Worm (Caenorhabditis elegans): ENCODE data around the gene rsp-2.

Gene rsp-2

DNA sequence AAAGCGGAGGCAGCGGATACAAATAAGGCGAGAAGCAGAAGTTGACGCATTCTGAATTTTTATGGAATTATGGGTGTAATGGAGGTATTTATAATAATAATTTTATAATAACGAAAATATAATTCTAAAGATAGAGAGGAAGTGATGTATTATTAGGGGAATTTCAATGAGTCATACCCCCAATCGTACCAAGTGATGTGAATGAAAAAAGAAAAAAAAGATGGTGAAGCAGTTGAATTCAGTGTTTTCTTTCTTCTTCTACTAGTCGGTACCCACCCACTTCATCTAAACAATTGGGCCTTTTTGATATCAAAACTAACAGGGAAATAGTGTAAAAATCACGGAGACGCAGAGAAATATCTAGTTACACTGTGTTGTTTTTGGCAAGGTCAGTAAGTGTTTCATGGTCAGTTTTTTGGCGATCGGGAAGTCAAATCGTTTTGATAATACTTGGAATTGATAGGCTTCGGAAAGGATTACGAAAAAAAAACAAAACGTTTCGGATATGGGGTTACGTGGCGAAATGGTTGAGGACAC, 34.0 kb upstream of the rsp-2 start, which contains the start of gene ttr-18:
Gene ttr-18 (minus strand): TSS at position 51 of the 537 bp plus-strand sequence.
- no peak for TF ChIP-seq ztf-23 (GFP tag; IDR thresholded peaks at IDR 0.05)
- TF ChIP-seq flt-1 (GFP tag; IDR thresholded peaks at IDR 0.05): no peak

DNA sequence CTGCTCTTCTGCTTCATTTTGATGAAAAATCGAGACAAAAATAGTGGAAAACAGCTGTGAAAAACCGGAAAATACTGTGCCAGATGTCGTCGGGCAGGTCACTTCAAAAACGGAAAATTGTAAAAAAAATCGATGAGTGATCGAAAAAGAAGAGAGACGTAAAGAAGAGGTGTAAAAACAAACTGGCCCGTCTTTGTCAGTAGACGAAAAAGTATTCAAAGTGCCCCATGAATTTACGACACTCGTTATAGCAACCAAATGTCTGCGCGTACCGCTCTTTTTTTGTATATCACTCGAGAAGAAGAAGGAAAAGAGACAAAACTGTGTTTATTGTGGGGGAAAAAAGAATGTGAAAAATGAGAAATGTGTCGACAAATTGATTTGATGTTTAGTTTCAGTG, 32.4 kb upstream of the rsp-2 start, which contains the start of gene twk-5:
Gene twk-5 (minus strand): TSS at position 101 of the 400 bp plus-strand sequence.
- TF ChIP-seq tab-1 (GFP tag; IDR thresholded peaks at IDR 0.05): no peak
- no peak for TF ChIP-seq klf-2 (GFP tag; conservative IDR thresholded peaks at IDR 0.05)
- TF ChIP-seq flt-1 (GFP tag; IDR thresholded peaks at IDR 0.05): no peak

DNA sequence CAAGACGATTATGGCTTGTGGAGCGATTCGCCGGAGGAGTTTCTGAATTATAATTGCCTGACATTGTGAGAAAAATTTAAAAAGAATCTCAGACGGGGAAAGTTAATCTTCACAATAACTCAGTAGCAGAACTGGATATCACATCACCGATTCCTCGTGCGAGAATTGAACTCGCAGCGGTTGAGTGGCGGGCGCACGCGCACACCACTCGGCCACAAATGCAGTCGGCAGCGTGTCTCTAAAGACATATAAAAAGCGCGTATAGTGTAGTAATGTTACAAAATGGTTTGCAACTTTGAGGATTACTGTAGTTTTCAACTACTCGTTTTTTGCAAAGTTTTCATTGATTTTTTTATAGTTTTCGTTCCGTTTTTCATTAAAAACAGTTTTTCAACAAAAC, 31.8 kb upstream of the rsp-2 start:
- TF ChIP-seq ztf-23 (GFP tag; IDR thresholded peaks at IDR 0.05) (peak; percentile 96), ztf-29 (GFP tag; IDR thresholded peaks at IDR 0.05) (peak; percentile 95), cog-1 (tag; optimal IDR thresholded peaks at IDR 0.05) (peak; percentile 93), tab-1 (GFP tag; IDR thresholded peaks at IDR 0.05) (peak; percentile 99), klf-2 (GFP tag; conservative IDR thresholded peaks at IDR 0.05) (peak; percentile 98), med-1 (GFP tag; optimal IDR thresholded peaks at IDR 0.05; ENCODE audit: insufficient read depth) (peak; percentile 85), flt-1 (GFP tag; IDR thresholded peaks at IDR 0.05) (peak; percentile 98), T22C8.4 (GFP tag; IDR thresholded peaks at IDR 0.05) (peak; percentile 96), ref-1 (GFP tag; conservative IDR thresholded peaks at IDR 0.05) (peak; percentile 94)

DNA sequence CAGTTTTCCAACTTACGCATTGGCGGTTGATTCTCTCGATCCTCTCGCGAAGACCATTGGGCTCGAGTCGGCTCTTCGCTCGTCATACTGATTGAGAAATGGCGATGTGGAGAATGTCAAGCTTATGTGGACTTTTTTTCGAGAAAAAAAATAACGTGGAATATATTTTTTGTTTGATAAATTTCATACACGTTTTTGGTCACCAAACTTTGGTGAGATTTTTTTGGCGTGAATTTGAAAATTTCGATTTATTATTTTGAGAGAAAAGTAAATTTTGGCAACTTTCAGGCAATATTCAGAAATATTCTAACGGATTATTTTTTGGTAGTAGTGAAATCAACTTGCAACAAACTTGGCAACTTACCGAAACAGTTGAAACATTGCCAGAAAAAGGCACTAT, 26.3 kb upstream of the rsp-2 start, which contains the start of gene W02B12.12:
Gene W02B12.12 (minus strand): TSS at position 101 of the 400 bp plus-strand sequence.
- TF ChIP-seq tab-1 (GFP tag; IDR thresholded peaks at IDR 0.05) (no peak), ref-1 (GFP tag; conservative IDR thresholded peaks at IDR 0.05) (no peak), T22C8.4 (GFP tag; IDR thresholded peaks at IDR 0.05) (no peak), klf-2 (GFP tag; conservative IDR thresholded peaks at IDR 0.05) (no peak), cog-1 (tag; optimal IDR thresholded peaks at IDR 0.05) (no peak), ztf-29 (GFP tag; IDR thresholded peaks at IDR 0.05) (no peak), flt-1 (GFP tag; IDR thresholded peaks at IDR 0.05) (no peak), med-1 (GFP tag; optimal IDR thresholded peaks at IDR 0.05; ENCODE audit: insufficient read depth) (no peak), ztf-23 (GFP tag; IDR thresholded peaks at IDR 0.05) (no peak)

DNA sequence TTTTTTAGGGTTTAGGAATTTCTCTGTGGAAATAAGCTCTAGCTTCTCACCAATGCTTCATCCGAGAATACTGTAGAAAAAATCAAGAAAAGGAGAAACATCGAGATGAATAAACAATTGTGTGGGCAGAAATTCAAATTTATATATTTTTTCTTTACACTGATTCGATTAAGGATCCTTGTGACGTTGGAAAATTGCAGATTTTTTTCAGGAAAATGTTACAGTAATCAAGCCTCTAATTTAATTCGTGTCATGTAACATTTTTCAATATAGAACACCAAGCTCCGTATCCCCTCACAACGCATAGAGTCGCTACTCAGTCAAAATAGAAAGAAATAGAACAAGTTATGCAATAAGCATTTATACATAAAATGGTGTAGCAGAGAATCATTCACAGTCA, 23.7 kb upstream of the rsp-2 start, which contains the start of gene W02B12.16:
Gene W02B12.16 (minus strand): TSS at position 101 of the 400 bp plus-strand sequence.
- TF ChIP-seq klf-2 (GFP tag; conservative IDR thresholded peaks at IDR 0.05) (no peak), tab-1 (GFP tag; IDR thresholded peaks at IDR 0.05) (no peak), ztf-29 (GFP tag; IDR thresholded peaks at IDR 0.05) (no peak), ztf-23 (GFP tag; IDR thresholded peaks at IDR 0.05) (no peak), cog-1 (tag; optimal IDR thresholded peaks at IDR 0.05) (no peak), ref-1 (GFP tag; conservative IDR thresholded peaks at IDR 0.05) (no peak), T22C8.4 (GFP tag; IDR thresholded peaks at IDR 0.05) (no peak), med-1 (GFP tag; optimal IDR thresholded peaks at IDR 0.05; ENCODE audit: insufficient read depth) (no peak), flt-1 (GFP tag; IDR thresholded peaks at IDR 0.05) (no peak)

DNA sequence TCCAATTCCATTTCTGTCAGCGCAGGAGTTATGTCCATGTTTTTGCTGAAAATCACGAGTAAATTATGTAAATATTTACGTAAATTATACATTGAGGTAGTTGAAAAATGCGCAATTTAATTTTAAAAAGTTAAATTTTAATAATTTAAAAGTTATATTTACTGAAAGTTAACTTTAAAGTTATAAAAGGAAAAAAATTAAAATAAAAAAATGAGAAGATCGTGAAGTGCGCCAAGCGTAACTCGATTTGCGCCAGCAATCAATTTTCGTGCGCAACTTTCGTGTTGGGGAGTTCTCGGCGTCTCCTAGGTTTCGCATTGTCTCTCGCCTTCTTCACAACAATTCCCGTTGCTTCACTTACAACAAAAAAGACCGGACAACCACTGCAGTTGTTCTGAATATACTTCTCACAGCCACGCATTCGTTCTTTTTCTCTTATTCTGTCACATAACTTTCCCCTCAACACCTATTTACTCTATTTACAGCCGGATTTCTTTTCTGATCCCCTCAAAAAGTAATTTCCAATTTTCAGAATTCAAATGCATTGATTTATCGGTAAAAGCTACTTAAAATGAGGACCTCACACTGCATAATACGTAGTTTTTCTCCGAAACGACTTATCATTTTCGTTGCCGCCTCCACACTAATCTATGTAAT, 20.9 kb upstream of the rsp-2 start, which contains the start of the genes metl-1 and W02B12.11:
Gene metl-1 (minus strand): TSS at position 51 of the 657 bp plus-strand sequence.
Gene W02B12.11 (plus strand): TSS at position 337 of the 657 bp plus-strand sequence.
- TF ChIP-seq cog-1 (tag; optimal IDR thresholded peaks at IDR 0.05) (peak; percentile 50), T22C8.4 (GFP tag; IDR thresholded peaks at IDR 0.05) (no peak), ztf-23 (GFP tag; IDR thresholded peaks at IDR 0.05) (peak; percentile 63; the same call in 1 of the 2 replicates), flt-1 (GFP tag; IDR thresholded peaks at IDR 0.05) (peak; percentile 63; the same call in 1 of the 2 replicates), tab-1 (GFP tag; IDR thresholded peaks at IDR 0.05) (0 out of 2 replicates have a peak, but pooled peaks have one; percentile 62), ztf-29 (GFP tag; IDR thresholded peaks at IDR 0.05) (no peak), med-1 (GFP tag; optimal IDR thresholded peaks at IDR 0.05; ENCODE audit: insufficient read depth) (peak; percentile 49)

DNA sequence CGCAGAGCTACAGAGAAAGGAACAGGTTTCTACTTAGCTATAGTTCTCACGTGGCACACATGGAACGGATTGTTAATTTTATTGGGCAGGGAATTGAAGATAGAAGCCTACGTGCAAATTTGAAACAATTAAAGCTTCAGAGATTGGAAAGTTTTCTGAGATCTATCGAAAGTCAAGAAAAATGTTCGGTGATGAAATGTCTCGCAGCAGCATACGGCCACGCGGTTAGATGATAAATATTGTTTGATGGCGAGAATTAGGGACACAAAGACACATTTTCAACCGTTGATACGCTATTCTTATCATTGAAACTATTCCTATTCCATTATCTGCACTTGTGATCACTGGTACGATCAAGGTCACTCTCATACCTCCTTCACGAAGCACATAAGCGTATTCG, 19.8 kb upstream of the rsp-2 start:
- TF ChIP-seq med-1 (GFP tag; optimal IDR thresholded peaks at IDR 0.05; ENCODE audit: insufficient read depth): no peak
- TF ChIP-seq cog-1 (tag; optimal IDR thresholded peaks at IDR 0.05): no peak
- no peak for TF ChIP-seq ref-1 (GFP tag; conservative IDR thresholded peaks at IDR 0.05)
- no peak for TF ChIP-seq klf-2 (GFP tag; conservative IDR thresholded peaks at IDR 0.05)
- TF ChIP-seq tab-1 (GFP tag; IDR thresholded peaks at IDR 0.05): no peak

DNA sequence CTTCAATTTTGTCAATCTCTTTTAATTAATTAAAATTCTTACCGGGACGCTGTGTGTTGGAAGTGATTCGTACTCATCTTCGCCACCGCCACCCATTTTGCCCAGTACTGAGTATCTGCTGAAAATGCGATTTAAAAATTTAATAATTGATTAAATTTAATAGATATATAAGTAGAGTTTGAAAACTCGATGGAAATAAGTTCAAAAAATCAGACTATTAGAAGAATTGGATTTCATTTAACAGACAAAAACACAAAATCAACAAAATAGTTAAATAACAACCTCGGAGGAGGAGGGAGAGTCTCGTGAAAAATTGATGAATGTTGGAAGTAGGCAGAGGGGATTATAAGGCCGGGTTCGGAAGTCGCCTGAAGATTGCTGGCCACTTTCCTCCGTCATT, 19.2 kb upstream of the rsp-2 start, which contains the start of gene mfn-1:
Gene mfn-1 (minus strand): TSS at position 101 of the 400 bp plus-strand sequence.
- TF ChIP-seq flt-1 (GFP tag; IDR thresholded peaks at IDR 0.05): no peak
- TF ChIP-seq med-1 (GFP tag; optimal IDR thresholded peaks at IDR 0.05; ENCODE audit: insufficient read depth): no peak
- TF ChIP-seq ztf-23 (GFP tag; IDR thresholded peaks at IDR 0.05): no peak
- no peak for TF ChIP-seq ref-1 (GFP tag; conservative IDR thresholded peaks at IDR 0.05)
- no peak for TF ChIP-seq T22C8.4 (GFP tag; IDR thresholded peaks at IDR 0.05)
- no peak for TF ChIP-seq ztf-29 (GFP tag; IDR thresholded peaks at IDR 0.05)
- no peak for TF ChIP-seq tab-1 (GFP tag; IDR thresholded peaks at IDR 0.05)
- TF ChIP-seq cog-1 (tag; optimal IDR thresholded peaks at IDR 0.05): no peak
- no peak for TF ChIP-seq klf-2 (GFP tag; conservative IDR thresholded peaks at IDR 0.05)

DNA sequence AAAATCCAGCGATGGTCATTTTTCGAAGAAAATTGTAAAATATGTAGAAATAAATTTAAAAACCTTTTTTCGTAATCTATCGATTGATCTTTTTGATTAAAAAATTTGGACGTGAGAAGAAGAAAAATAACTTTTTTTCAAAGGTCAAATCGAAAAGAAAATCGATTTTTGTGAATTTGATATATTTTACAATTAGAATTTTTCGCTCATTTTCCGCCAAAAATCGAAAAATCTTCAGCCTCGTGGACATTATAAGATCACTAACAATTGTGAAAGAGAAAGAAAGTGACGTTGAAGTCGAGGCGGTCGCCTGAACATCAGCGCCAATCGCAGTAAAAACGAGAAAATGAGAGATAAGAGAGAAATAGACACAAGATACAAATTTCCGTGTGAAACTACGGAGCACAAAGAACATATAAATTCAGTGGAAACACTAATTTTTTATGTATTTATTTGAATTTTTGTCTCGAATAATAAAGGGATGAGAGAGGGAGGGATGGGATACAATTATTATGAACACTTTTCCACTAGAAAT, 16.9 kb upstream of the rsp-2 start, which contains the start of gene cisd-1:
Gene cisd-1 (minus strand): TSS at position 51 of the 535 bp plus-strand sequence.
- TF ChIP-seq T22C8.4 (GFP tag; IDR thresholded peaks at IDR 0.05) (no peak), ztf-23 (GFP tag; IDR thresholded peaks at IDR 0.05) (no peak), med-1 (GFP tag; optimal IDR thresholded peaks at IDR 0.05; ENCODE audit: insufficient read depth) (no peak), cog-1 (tag; optimal IDR thresholded peaks at IDR 0.05) (no peak), flt-1 (GFP tag; IDR thresholded peaks at IDR 0.05) (no peak), tab-1 (GFP tag; IDR thresholded peaks at IDR 0.05) (no peak), ref-1 (GFP tag; conservative IDR thresholded peaks at IDR 0.05) (no peak), klf-2 (GFP tag; conservative IDR thresholded peaks at IDR 0.05) (no peak), ztf-29 (GFP tag; IDR thresholded peaks at IDR 0.05) (no peak)
